Worm (Caenorhabditis elegans) whole organism, L2 larva: ENCODE data around the gene Y6E2A.1.

Experiments used
- C34F6.9 ChIP-seq: fragments of 150-350 bp; optimal IDR thresholded peaks from 2 replicates; lab custom pipeline; 2014; ENCODE audit warnings: missing biosample characterization, missing genetic modification characterization
- ZK546.5 ChIP-seq: sonication (generic microtip); optimal IDR thresholded peaks from 2 replicates; lab custom pipeline; 2017; ENCODE audit warnings: missing biosample characterization, missing genetic modification characterization
- alr-1 ChIP-seq: fragments of 150-350 bp; optimal IDR thresholded peaks from 2 replicates; lab custom pipeline; 2014; ENCODE audit warnings: missing biosample characterization, missing genetic modification characterization
- aly-2 ChIP-seq: fragments of 150-350 bp; optimal IDR thresholded peaks from 2 replicates; lab custom pipeline; 2014; ENCODE audit warnings: missing biosample characterization, missing genetic modification characterization
- blmp-1 ChIP-seq: sonication (generic microtip); optimal IDR thresholded peaks from 2 replicates; lab custom pipeline; 2017; ENCODE audit warnings: missing genetic modification characterization, mild to moderate bottlenecking, missing compliant biosample characterization, antibody characterized with exemption, moderate library complexity; ENCODE audit not compliant: insufficient read depth
- elt-3 ChIP-seq: sonication (generic microtip); optimal IDR thresholded peaks from 2 replicates; lab custom pipeline; 2017; ENCODE audit warnings: missing biosample characterization, missing genetic modification characterization
- lin-11 ChIP-seq: fragments of 150-350 bp; sonication (generic microtip); optimal IDR thresholded peaks from 2 replicates; lab custom pipeline; 2014; ENCODE audit warnings: missing biosample characterization, missing genetic modification characterization, inconsistent platforms, mixed read lengths
- mdl-1 ChIP-seq, 2 experiments: fragments of 150-350 bp in 1 of 2; sonication (generic microtip) in 1 of 2; optimal IDR thresholded peaks; 2 replicates each; lab custom pipeline; 2017; ENCODE audit warnings: missing biosample characterization in 2 of 2, missing genetic modification characterization in 2 of 2
- nhr-12 ChIP-seq: fragments of 150-350 bp; optimal IDR thresholded peaks from 2 replicates; lab custom pipeline; 2014; ENCODE audit warnings: missing biosample characterization, missing genetic modification characterization
- nhr-23 ChIP-seq: fragments of 150-350 bp; optimal IDR thresholded peaks from 2 replicates; lab custom pipeline; 2014; ENCODE audit warnings: missing biosample characterization, missing genetic modification reagents, missing genetic modification characterization
- unc-39 ChIP-seq: fragments of 150-350 bp; optimal IDR thresholded peaks from 2 replicates; lab custom pipeline; 2014; ENCODE audit warnings: missing biosample characterization, missing genetic modification characterization

DNA sequence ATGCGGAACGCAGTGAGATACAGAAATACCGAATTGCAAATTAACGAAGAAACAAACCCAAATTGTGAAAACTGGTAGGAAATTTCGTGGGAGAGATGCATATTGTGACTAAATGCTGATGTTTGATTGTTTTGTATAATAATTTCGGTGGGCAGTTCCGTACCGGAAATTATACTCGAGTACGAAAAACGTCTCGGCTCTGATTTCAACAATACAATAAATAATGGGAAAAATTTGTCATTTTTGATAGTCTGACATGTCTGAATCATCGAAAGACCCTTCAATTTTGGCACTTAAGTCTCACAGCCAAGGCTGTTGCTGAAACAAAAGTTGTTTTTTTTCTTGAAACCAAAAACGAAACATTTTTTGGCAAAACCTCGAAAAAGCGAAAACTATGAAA lies 41.7 kb upstream of the Y6E2A.1 start, which contains the start of gene str-43:
- TF ChIP-seq elt-3 (tag; lab: Kevin White, UChicago), result no peak
- no peak for TF ChIP-seq alr-1
- no peak for TF ChIP-seq nhr-23 (tag; lab: Kevin White, UChicago)
- TF ChIP-seq lin-11 (tag; lab: Kevin White, UChicago), result no peak
- no peak for TF ChIP-seq nhr-12 (tag; lab: Kevin White, UChicago)
- TF ChIP-seq unc-39 (tag; lab: Kevin White, UChicago), result no peak
- no peak for TF ChIP-seq aly-2 (tag; lab: Kevin White, UChicago)
- no peak for TF ChIP-seq blmp-1 (tag; lab: Kevin White, UChicago)
- no peak for TF ChIP-seq C34F6.9 (tag; lab: Kevin White, UChicago)
- no peak for TF ChIP-seq ZK546.5
- no peak for TF ChIP-seq mdl-1 (tag; optimal IDR thresholded peaks at IDR 0.05; lab: Kevin White, UChicago)
